Fruit fly (Drosophila melanogaster): Measurements from ENCODE around the gene CG14445.

CG14445 gene

dm6 chrX:6263614-6264130, 26.6 kb downstream of the CG14445 start (continued):
- TF ChIP-seq CG13287 (GFP tag; IDR thresholded peaks at IDR 0.05; ENCODE audit: partially characterized antibody) (no peak), nmo (GFP tag; optimal IDR thresholded peaks at IDR 0.05) (peak; percentile 85), row (GFP tag; IDR thresholded peaks at IDR 0.05) (peak; percentile 76), CG15696 (tag; optimal IDR thresholded peaks at IDR 0.05) (peak; percentile 17), Blimp-1 (GFP tag; optimal IDR thresholded peaks at IDR 0.05) (peak; percentile 70), CG9876 (GFP tag; optimal IDR thresholded peaks at IDR 0.05) (no peak), ERR (GFP tag; optimal IDR thresholded peaks at IDR 0.05) (no peak), CG15011 (GFP tag; optimal IDR thresholded peaks at IDR 0.05) (peak; percentile 79), CG11723 (GFP tag; optimal IDR thresholded peaks at IDR 0.05) (peak; percentile 73), HLHmδ (GFP tag; optimal IDR thresholded peaks at IDR 0.05) (no peak), CG13296 (GFP tag; optimal IDR thresholded peaks at IDR 0.05) (peak; percentile 87), CG17385 (GFP tag; optimal IDR thresholded peaks at IDR 0.05) (peak; percentile 77), Doc2 (GFP tag; IDR thresholded peaks at IDR 0.05) (no peak), Hmr (GFP tag; optimal IDR thresholded peaks at IDR 0.05) (peak; percentile 88), CG11696 (GFP tag; IDR thresholded peaks at IDR 0.05) (peak; percentile 86), Hand (GFP tag; optimal IDR thresholded peaks at IDR 0.05) (peak; percentile 72), Sry-δ (GFP tag; optimal IDR thresholded peaks at IDR 0.05) (no peak), gce (GFP tag; IDR thresholded peaks at IDR 0.05) (peak; percentile 49; the same call in 1 of the 3 replicates), CG11085 (GFP tag; IDR thresholded peaks at IDR 0.05) (0 out of 2 replicates have a peak, but pooled peaks have one; percentile 25), Scr (GFP tag; IDR thresholded peaks at IDR 0.05; ENCODE audit: partially characterized antibody) (no peak), CG4617 (GFP tag; optimal IDR thresholded peaks at IDR 0.05; ENCODE audit: borderline replicate concordance) (no peak), pnt (GFP tag; optimal IDR thresholded peaks at IDR 0.05) (no peak), Ets65A (GFP tag) (peak; percentile 95), CG11247 (GFP tag; IDR thresholded peaks at IDR 0.05) (peak; percentile 31; the same call in 1 of the 2 replicates), twi (tag; optimal IDR thresholded peaks at IDR 0.05) (peak; percentile 23), Nf-YA (GFP tag; IDR thresholded peaks at IDR 0.05) (peak; percentile 48; the same call in 1 of the 2 replicates), ab (GFP tag; optimal IDR thresholded peaks at IDR 0.05) (no peak), Atf3 (GFP tag; optimal IDR thresholded peaks at IDR 0.05) (peak; percentile 11), CG32532 (GFP tag; IDR thresholded peaks at IDR 0.05) (peak; percentile 71), ftz-f1 (GFP tag; optimal IDR thresholded peaks at IDR 0.05) (no peak), Hey (tag; optimal IDR thresholded peaks at IDR 0.05) (peak; percentile 18), Oaz (GFP tag; IDR thresholded peaks at IDR 0.05) (no peak), run (tag; optimal IDR thresholded peaks at IDR 0.05) (peak; percentile 71), Fer1 (GFP tag; optimal IDR thresholded peaks at IDR 0.05) (peak; percentile 92), Hsf (GFP tag; optimal IDR thresholded peaks at IDR 0.05) (peak; percentile 54), danr (GFP tag; IDR thresholded peaks at IDR 0.05) (peak; percentile 59; the same call in 1 of the 2 replicates), jigr1 (GFP tag; IDR thresholded peaks at IDR 0.05) (0 out of 3 replicates have a peak, but pooled peaks have one; percentile 20), sqz (GFP tag; optimal IDR thresholded peaks at IDR 0.05) (peak; percentile 57), Oli (tag; optimal IDR thresholded peaks at IDR 0.05) (peak; percentile 84), CG9609 (GFP tag; optimal IDR thresholded peaks at IDR 0.05) (peak; percentile 49), org-1 (GFP tag; optimal IDR thresholded peaks at IDR 0.05) (peak; percentile 79), repo (GFP tag; optimal IDR thresholded peaks at IDR 0.05) (no peak), emc (GFP tag; optimal IDR thresholded peaks at IDR 0.05) (peak; percentile 32), bcd (GFP tag; optimal IDR thresholded peaks at IDR 0.05) (peak; percentile 84), Deaf1 (tag; optimal IDR thresholded peaks at IDR 0.05) (peak; percentile 63), CG7271 (tag; optimal IDR thresholded peaks at IDR 0.05) (no peak), CG14965 (GFP tag; optimal IDR thresholded peaks at IDR 0.05; ENCODE audit: borderline replicate concordance) (no peak), gt (GFP tag; IDR thresholded peaks at IDR 0.05) (no peak), BtbVII (GFP tag; optimal IDR thresholded peaks at IDR 0.05) (peak; percentile 89), Nf-YB (GFP tag; optimal IDR thresholded peaks at IDR 0.05) (peak; percentile 49)

Measured in whole organism, embryonic.